Fruit fly (Drosophila melanogaster) S2 (cell line): ENCODE measurements around the gene CG6153.

ENCODE experiments used
- CG8478 ChIP-seq: fragments of >200 bp; optimal IDR thresholded peaks from 2 replicates; lab custom pipeline; 2018
- CTCF ChIP-seq, 2 experiments: fragments of >200 bp; optimal IDR thresholded peaks; 2 replicates each; lab custom pipeline; 2018

Gene CG6153

DNA sequence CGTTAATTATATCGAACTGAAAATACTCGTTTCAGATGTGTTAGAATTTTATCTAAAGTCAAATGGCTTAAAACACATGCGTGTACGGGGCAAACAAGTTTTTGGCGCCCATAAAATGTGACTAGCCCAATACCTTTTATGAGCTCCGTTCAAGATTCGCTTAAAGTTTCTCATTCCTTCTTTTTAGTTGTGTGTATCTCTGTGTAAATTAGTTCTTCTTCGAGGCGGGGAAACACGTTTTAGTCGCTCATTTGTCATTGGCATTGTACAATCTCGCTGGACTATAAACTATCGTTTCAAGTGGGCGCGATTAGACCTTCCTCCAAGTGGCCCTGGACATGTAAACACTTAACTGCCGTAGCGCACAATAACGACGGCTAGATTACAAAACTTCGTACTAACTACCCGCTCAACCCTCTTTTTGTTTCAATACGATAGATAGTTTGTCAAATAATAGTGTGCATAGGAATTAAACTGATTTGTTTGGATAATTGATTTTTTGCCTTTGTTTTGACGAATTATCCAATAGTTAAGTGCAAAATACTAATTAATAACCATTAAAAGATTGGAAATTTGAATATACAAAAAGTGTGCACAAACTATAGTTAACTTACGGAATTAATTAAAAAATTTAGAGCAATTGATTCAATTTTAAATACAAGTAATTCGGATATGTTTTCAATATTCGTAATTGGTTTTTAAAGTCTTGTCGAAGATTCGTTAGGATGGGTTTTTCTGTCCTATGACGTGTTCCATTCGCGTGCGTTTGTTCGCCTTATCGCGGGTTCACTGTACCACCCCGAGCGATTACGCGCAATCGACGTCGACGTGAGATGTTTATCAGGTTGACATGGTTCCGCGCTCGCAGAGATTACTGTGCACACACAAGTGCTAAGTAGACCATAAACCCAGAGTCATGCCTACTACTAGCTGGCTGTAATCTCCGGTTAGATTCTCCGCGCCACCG is 27.9 kb downstream of the CG6153 start:
- TF ChIP-seq CTCF (optimal IDR thresholded peaks at IDR 0.05; lab: Kevin White, UChicago) (no peak), CG8478 (lab: Kevin White, UChicago) (no peak)

DNA sequence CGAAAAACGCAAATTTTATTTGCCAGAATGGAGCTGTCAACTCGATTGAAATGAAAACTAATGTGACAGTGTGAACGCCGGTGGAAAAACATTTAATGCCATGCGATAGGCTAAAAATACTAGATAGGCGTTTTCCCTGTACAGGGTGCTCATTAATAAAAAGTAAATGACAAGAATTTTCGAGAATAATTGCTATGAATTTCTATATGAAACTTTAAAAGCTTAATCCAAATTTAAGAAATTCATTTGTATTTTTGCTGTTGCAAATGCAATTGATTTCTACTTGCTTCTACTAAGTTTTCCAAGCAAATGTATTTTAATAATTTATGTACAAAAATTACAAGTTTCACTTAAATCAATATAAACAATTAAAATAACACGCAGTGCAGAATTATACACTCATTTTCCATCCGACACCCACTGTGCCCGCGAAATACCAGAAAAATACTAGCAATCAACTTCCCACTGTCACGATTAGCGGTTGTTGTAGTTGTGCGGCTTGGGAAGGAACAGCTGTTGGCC is 29.1 kb downstream of the CG6153 start, which contains the start of gene Pih1D1:
Gene Pih1D1 (minus strand): TSS at position 50 of the 522 bp plus-strand sequence.
- no peak for TF ChIP-seq CG8478 (lab: Kevin White, UChicago)
- no peak for TF ChIP-seq CTCF (optimal IDR thresholded peaks at IDR 0.05; lab: Kevin White, UChicago)
